Fruit fly (Drosophila melanogaster) whole organism, embryonic: ENCODE data around the gene St2.

Experiments
- Abd-B ChIP-seq: fragments of 200-800 bp; sonication (Bioruptor generic); optimal IDR thresholded peaks from 2 replicates; lab custom pipeline; 2018; ENCODE audit warnings: missing biosample characterization, mild to moderate bottlenecking, missing genetic modification characterization, moderate library complexity
- Adf1 ChIP-seq: fragments of 200-800 bp; sonication (Bioruptor generic); IDR thresholded peaks from 2 replicates; pipeline ENCODE4 v1.3.6; 2022; ENCODE audit warnings: missing biosample characterization, missing genetic modification characterization
- Aef1 ChIP-seq: fragments of 200-800 bp; sonication (Bioruptor generic); IDR thresholded peaks from 3 replicates; pipeline ENCODE4 v1.3.6; 2022; ENCODE audit warnings: missing biosample characterization, missing genetic modification characterization
- CG10462 ChIP-seq: fragments of 200-800 bp; sonication (Bioruptor generic); optimal IDR thresholded peaks from 2 replicates; lab custom pipeline; 2016; ENCODE audit warnings: missing biosample characterization, missing genetic modification characterization
- CG12744 ChIP-seq: fragments of 200-800 bp; sonication (Bioruptor generic); optimal IDR thresholded peaks from 2 replicates; lab custom pipeline; 2016; ENCODE audit warnings: missing biosample characterization, missing genetic modification characterization
- CG12769 ChIP-seq: fragments of 200-800 bp; sonication (Bioruptor generic); optimal IDR thresholded peaks from 2 replicates; lab custom pipeline; 2019; ENCODE audit warnings: missing biosample characterization, mild to moderate bottlenecking, missing genetic modification characterization, moderate library complexity
- CG15073 ChIP-seq: fragments of 200-800 bp; sonication (Bioruptor generic); optimal IDR thresholded peaks from 2 replicates; lab custom pipeline; 2016; ENCODE audit warnings: missing biosample characterization, missing genetic modification characterization
- CG16779 ChIP-seq: fragments of 200-800 bp; sonication (Bioruptor generic); IDR thresholded peaks from 2 replicates; pipeline ENCODE4 v1.3.6; 2022; ENCODE audit warnings: missing biosample characterization, missing genetic modification characterization
- CG17802 ChIP-seq: fragments of 200-800 bp; sonication (Bioruptor generic); optimal IDR thresholded peaks from 2 replicates; lab custom pipeline; 2018; ENCODE audit warnings: missing biosample characterization, mild to moderate bottlenecking, missing genetic modification characterization, moderate library complexity
- CG2678 ChIP-seq: fragments of 200-800 bp; sonication (Bioruptor generic); optimal IDR thresholded peaks from 3 replicates; lab custom pipeline; 2019; ENCODE audit warnings: missing biosample characterization, mild to moderate bottlenecking, missing genetic modification characterization, moderate library complexity
- CG3847 ChIP-seq: fragments of 200-800 bp; sonication (Bioruptor generic); IDR thresholded peaks from 2 replicates; pipeline ENCODE4 v1.3.6; 2022; ENCODE audit warnings: missing biosample characterization, missing genetic modification characterization
- CG42726 ChIP-seq: fragments of 200-800 bp; sonication (Bioruptor generic); IDR thresholded peaks from 2 replicates; pipeline ENCODE4 v1.3.6; 2022; ENCODE audit warnings: missing biosample characterization, missing genetic modification characterization; ENCODE audit not compliant: partially characterized antibody
- CG4328 ChIP-seq: fragments of 200-800 bp; sonication (Bioruptor generic); optimal IDR thresholded peaks from 3 replicates; lab custom pipeline; 2017; ENCODE audit warnings: missing biosample characterization, missing genetic modification reagents, missing genetic modification characterization
- CG6854 ChIP-seq: fragments of 200-800 bp; sonication (Bioruptor generic); optimal IDR thresholded peaks from 3 replicates; lab custom pipeline; 2017; ENCODE audit warnings: missing biosample characterization, mild to moderate bottlenecking, missing genetic modification characterization
- CG7271 ChIP-seq: fragments of 200-800 bp; sonication (Bioruptor generic); optimal IDR thresholded peaks from 2 replicates; lab custom pipeline; 2018; ENCODE audit warnings: missing biosample characterization, mild to moderate bottlenecking, missing genetic modification characterization, moderate library complexity
- CG8944 ChIP-seq: fragments of 200-800 bp; sonication (Bioruptor generic); optimal IDR thresholded peaks from 3 replicates; lab custom pipeline; 2016; ENCODE audit warnings: missing biosample characterization, missing genetic modification characterization
- CG9727 ChIP-seq: fragments of 200-800 bp; sonication (Bioruptor generic); optimal IDR thresholded peaks from 3 replicates; lab custom pipeline; 2017; ENCODE audit warnings: missing biosample characterization, mild to moderate bottlenecking, missing genetic modification characterization
- Dll ChIP-seq: fragments of 200-800 bp; sonication (Bioruptor generic); IDR thresholded peaks from 4 replicates; pipeline ENCODE4 v1.3.6; 2022; ENCODE audit warnings: missing biosample characterization, missing genetic modification characterization; ENCODE audit not compliant: partially characterized antibody
- Hr39 ChIP-seq: fragments of >200 bp; optimal IDR thresholded peaks from 2 replicates; lab custom pipeline; 2017
- Mrtf ChIP-seq: fragments of 200-800 bp; sonication (Bioruptor generic); IDR thresholded peaks from 3 replicates; pipeline ENCODE4 v1.3.6; 2022; ENCODE audit warnings: missing biosample characterization, missing genetic modification characterization
- Myb ChIP-seq: fragments of 200-800 bp; sonication (Bioruptor generic); optimal IDR thresholded peaks from 2 replicates; lab custom pipeline; 2016; ENCODE audit warnings: missing biosample characterization, missing genetic modification characterization
- Nf-YA ChIP-seq: fragments of 200-800 bp; sonication (Bioruptor generic); IDR thresholded peaks from 2 replicates; pipeline ENCODE4 v1.3.6; 2022; ENCODE audit warnings: missing biosample characterization, missing genetic modification characterization
- Optix ChIP-seq: fragments of 200-800 bp; sonication (Bioruptor generic); IDR thresholded peaks from 3 replicates; pipeline ENCODE4 v1.3.6; 2022; ENCODE audit warnings: missing biosample characterization, missing genetic modification characterization
- PHDP ChIP-seq: fragments of 200-800 bp; sonication (Bioruptor generic); optimal IDR thresholded peaks from 3 replicates; lab custom pipeline; 2018; ENCODE audit warnings: missing biosample characterization, mild to moderate bottlenecking, missing genetic modification characterization, moderate library complexity
- Xbp1 ChIP-seq: fragments of 200-800 bp; sonication (Bioruptor generic); optimal IDR thresholded peaks from 3 replicates; lab custom pipeline; 2016; ENCODE audit warnings: missing biosample characterization, mild to moderate bottlenecking, missing genetic modification characterization
- ac ChIP-seq: fragments of 200-800 bp; sonication (Bioruptor generic); optimal IDR thresholded peaks from 3 replicates; lab custom pipeline; 2017; ENCODE audit warnings: missing biosample characterization, mild to moderate bottlenecking, missing genetic modification characterization
- ato ChIP-seq: fragments of 200-800 bp; sonication (Bioruptor generic); IDR thresholded peaks from 2 replicates; pipeline ENCODE4 v1.3.6; 2022; ENCODE audit warnings: missing biosample characterization, missing genetic modification characterization; ENCODE audit not compliant: partially characterized antibody
- cg ChIP-seq: fragments of 200-800 bp; sonication (Bioruptor generic); optimal IDR thresholded peaks from 3 replicates; lab custom pipeline; 2019; ENCODE audit warnings: missing biosample characterization, mild to moderate bottlenecking, missing genetic modification characterization, moderate library complexity
- chinmo ChIP-seq: fragments of 200-800 bp; sonication (Bioruptor generic); IDR thresholded peaks from 4 replicates; pipeline ENCODE4 v1.3.6; 2022; ENCODE audit warnings: missing biosample characterization, missing genetic modification characterization; ENCODE audit not compliant: partially characterized antibody
- da ChIP-seq: fragments of 200-800 bp; sonication (Bioruptor generic); optimal IDR thresholded peaks from 2 replicates; lab custom pipeline; 2016; ENCODE audit warnings: missing biosample characterization, missing genetic modification characterization
- danr ChIP-seq: fragments of 200-800 bp; sonication (Bioruptor generic); IDR thresholded peaks from 2 replicates; pipeline ENCODE4 v1.3.6; 2022; ENCODE audit warnings: missing biosample characterization, missing genetic modification characterization
- disco-r ChIP-seq: fragments of 200-800 bp; sonication (Bioruptor generic); optimal IDR thresholded peaks from 2 replicates; lab custom pipeline; 2016; ENCODE audit warnings: missing biosample characterization, missing genetic modification characterization
- exex ChIP-seq: fragments of 200-800 bp; sonication (Bioruptor generic); optimal IDR thresholded peaks from 4 replicates; lab custom pipeline; 2018; ENCODE audit warnings: missing biosample characterization, mild to moderate bottlenecking, missing genetic modification characterization, moderate library complexity
- hbn ChIP-seq: fragments of 200-800 bp; sonication (Bioruptor generic); IDR thresholded peaks from 2 replicates; pipeline ENCODE4 v1.3.6; 2022; ENCODE audit warnings: missing biosample characterization, missing genetic modification characterization; ENCODE audit not compliant: partially characterized antibody
- ind ChIP-seq: fragments of 200-800 bp; sonication (Bioruptor generic); optimal IDR thresholded peaks from 3 replicates; lab custom pipeline; 2016; ENCODE audit warnings: missing biosample characterization, missing genetic modification characterization
- inv ChIP-seq: fragments of 200-800 bp; sonication (Bioruptor generic); IDR thresholded peaks from 2 replicates; pipeline ENCODE4 v1.3.6; 2022; ENCODE audit warnings: missing biosample characterization, missing genetic modification characterization; ENCODE audit not compliant: partially characterized antibody
- ken ChIP-seq: fragments of 200-800 bp; sonication (Bioruptor generic); IDR thresholded peaks from 3 replicates; pipeline ENCODE4 v1.3.6; 2022; ENCODE audit warnings: missing biosample characterization, missing genetic modification characterization
- pros ChIP-seq: fragments of 200-800 bp; sonication (Bioruptor generic); optimal IDR thresholded peaks from 3 replicates; lab custom pipeline; 2019; ENCODE audit warnings: missing biosample characterization, mild to moderate bottlenecking, missing genetic modification characterization, moderate library complexity
- pum ChIP-seq: fragments of 200-800 bp; sonication (Bioruptor generic); optimal IDR thresholded peaks from 2 replicates; lab custom pipeline; 2016; ENCODE audit warnings: missing biosample characterization, missing genetic modification characterization
- rib ChIP-seq: fragments of 200-800 bp; sonication (Bioruptor generic); IDR thresholded peaks from 2 replicates; pipeline ENCODE4 v1.3.6; 2022; ENCODE audit warnings: missing biosample characterization, missing genetic modification characterization
- seq ChIP-seq: fragments of 200-800 bp; sonication (Bioruptor generic); IDR thresholded peaks from 2 replicates; pipeline ENCODE4 v1.3.6; 2022; ENCODE audit warnings: missing biosample characterization, missing genetic modification characterization
- shn ChIP-seq: fragments of 200-800 bp; sonication (Bioruptor generic); optimal IDR thresholded peaks from 3 replicates; lab custom pipeline; 2016; ENCODE audit warnings: missing biosample characterization, missing genetic modification characterization
- sim ChIP-seq: fragments of 200-800 bp; sonication (Bioruptor generic); IDR thresholded peaks from 2 replicates; pipeline ENCODE4 v1.3.6; 2022; ENCODE audit warnings: missing biosample characterization, missing genetic modification characterization
- sima ChIP-seq: fragments of 200-800 bp; sonication (Bioruptor generic); optimal IDR thresholded peaks from 2 replicates; lab custom pipeline; 2016; ENCODE audit warnings: missing biosample characterization, missing genetic modification characterization
- sisA ChIP-seq: fragments of 200-800 bp; sonication (Bioruptor generic); IDR thresholded peaks from 2 replicates; pipeline ENCODE4 v1.3.6; 2022; ENCODE audit warnings: missing biosample characterization, missing genetic modification characterization
- slp2 ChIP-seq: fragments of 200-800 bp; sonication (Bioruptor generic); optimal IDR thresholded peaks from 2 replicates; lab custom pipeline; 2016; ENCODE audit warnings: missing biosample characterization, missing genetic modification characterization
- trem ChIP-seq: fragments of 200-800 bp; optimal IDR thresholded peaks from 3 replicates; lab custom pipeline; 2019; ENCODE audit warnings: missing biosample characterization, mild to moderate bottlenecking, missing genetic modification characterization, moderate library complexity
- unpg ChIP-seq: fragments of 200-800 bp; sonication (Bioruptor generic); optimal IDR thresholded peaks from 3 replicates; lab custom pipeline; 2018; ENCODE audit warnings: missing biosample characterization, mild to moderate bottlenecking, missing genetic modification characterization, moderate library complexity
- vnd ChIP-seq: fragments of 200-800 bp; sonication (Bioruptor generic); IDR thresholded peaks from 3 replicates; pipeline ENCODE4 v1.3.6; 2022; ENCODE audit warnings: missing biosample characterization, missing genetic modification characterization; ENCODE audit not compliant: partially characterized antibody
- zen2 ChIP-seq: fragments of 200-800 bp; sonication (Bioruptor generic); IDR thresholded peaks from 3 replicates; pipeline ENCODE4 v1.3.6; 2022; ENCODE audit warnings: missing biosample characterization, missing genetic modification characterization; ENCODE audit not compliant: partially characterized antibody
- zfh2 ChIP-seq: fragments of 200-800 bp; sonication (Bioruptor generic); optimal IDR thresholded peaks from 2 replicates; lab custom pipeline; 2016; ENCODE audit warnings: missing biosample characterization, missing genetic modification characterization

Gene St2

DNA sequence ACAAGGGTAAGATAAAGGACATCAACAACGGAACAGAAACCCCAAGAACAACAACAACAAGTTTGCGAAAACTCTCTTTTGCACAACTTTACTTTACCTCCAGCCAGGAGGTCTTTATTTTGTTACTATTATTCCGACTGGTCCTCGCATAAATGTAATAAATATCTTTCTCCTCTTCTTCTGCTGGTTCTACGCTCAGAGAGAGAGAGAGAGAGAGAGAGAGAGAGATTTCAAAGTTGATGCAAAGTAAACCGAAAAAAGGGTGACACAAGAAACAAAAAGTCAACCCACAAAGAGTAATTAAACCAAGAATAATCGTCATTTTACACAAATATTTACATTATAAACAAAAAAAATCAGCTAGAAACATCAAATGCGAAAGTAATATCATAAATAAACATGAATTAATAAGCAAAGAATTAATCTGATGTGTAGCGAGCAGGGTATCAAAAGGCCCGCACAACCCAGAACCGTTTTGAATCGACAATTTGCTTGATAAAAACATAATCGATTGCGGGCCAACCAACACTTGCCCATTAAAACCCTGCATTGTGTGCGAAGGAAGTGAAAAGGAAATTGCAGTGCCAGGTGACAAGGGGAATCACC lies 21.5 kb upstream of the St2 start (continued):
- TF ChIP-seq CG9727 (GFP tag; lab: Kevin White, UChicago) (no peak), CG15073 (no peak), ken (GFP tag; lab: Robert Waterston, UW) (no peak), slp2 (GFP tag; lab: Kevin White, UChicago) (no peak), Abd-B (GFP tag; lab: Kevin White, UChicago) (no peak), ind (GFP tag; lab: Kevin White, UChicago) (no peak), CG4328 (no peak), disco-r (GFP tag; lab: Kevin White, UChicago) (no peak), CG17802 (tag; lab: Kevin White, UChicago) (no peak), Adf1 (GFP tag; lab: Robert Waterston, UW) (no peak), CG10462 (GFP tag; lab: Kevin White, UChicago) (no peak), pros (GFP tag; lab: Kevin White, UChicago) (no peak), sim (GFP tag; lab: Robert Waterston, UW) (no peak), Dll (GFP tag; lab: Robert Waterston, UW) (no peak), Mrtf (GFP tag; lab: Robert Waterston, UW) (no peak), inv (GFP tag; lab: Robert Waterston, UW) (no peak), zfh2 (GFP tag; lab: Kevin White, UChicago) (no peak), shn (GFP tag; lab: Kevin White, UChicago) (no peak), CG6854 (GFP tag; lab: Kevin White, UChicago) (no peak), seq (GFP tag; lab: Robert Waterston, UW) (no peak), Hr39 (lab: Kevin White, UChicago) (no peak), unpg (peak; percentile 37), CG7271 (no peak), cg (GFP tag; lab: Kevin White, UChicago) (no peak), chinmo (GFP tag; lab: Robert Waterston, UW) (no peak), Aef1 (GFP tag; lab: Robert Waterston, UW) (no peak), pum (GFP tag; lab: Kevin White, UChicago) (peak; percentile 2), vnd (GFP tag; lab: Robert Waterston, UW) (no peak), trem (tag; lab: Kevin White, UChicago) (no peak), CG3847 (no peak), Myb (GFP tag; lab: Kevin White, UChicago) (no peak), sisA (GFP tag; lab: Robert Waterston, UW) (no peak), zen2 (GFP tag; lab: Robert Waterston, UW) (no peak), ac (GFP tag; lab: Kevin White, UChicago) (no peak), Nf-YA (GFP tag; lab: Robert Waterston, UW) (no peak), da (GFP tag; lab: Kevin White, UChicago) (no peak), ato (no peak), Xbp1 (no peak), CG12744 (no peak), hbn (GFP tag; lab: Robert Waterston, UW) (no peak), CG42726 (GFP tag; lab: Robert Waterston, UW) (no peak), rib (no peak), CG2678 (tag; lab: Kevin White, UChicago) (peak; percentile 35), CG16779 (GFP tag; lab: Robert Waterston, UW) (no peak), CG8944 (GFP tag; lab: Kevin White, UChicago) (no peak), PHDP (peak; percentile 29), exex (tag; lab: Kevin White, UChicago) (no peak), Optix (GFP tag; lab: Robert Waterston, UW) (no peak), CG12769 (tag; lab: Kevin White, UChicago) (no peak), danr (no peak), sima (no peak)
